Worm (Caenorhabditis elegans) whole organism, midembryonic: Measurements from ENCODE around the gene C56G3.2.

ENCODE experiments used
- T22C8.4 ChIP-seq: fragments of 200-800 bp; sonication (Bioruptor generic); IDR thresholded peaks from 2 replicates; pipeline ENCODE4 v1.3.6; 2022; ENCODE audit warnings: missing genetic modification characterization, missing compliant biosample characterization
- cog-1 ChIP-seq: sonication (generic microtip); optimal IDR thresholded peaks from 2 replicates; lab custom pipeline; 2016; ENCODE audit warnings: missing genetic modification characterization, missing compliant biosample characterization
- flt-1 ChIP-seq: fragments of 200-800 bp; sonication (Bioruptor generic); IDR thresholded peaks from 2 replicates; pipeline ENCODE4 v1.3.6; 2022; ENCODE audit warnings: missing genetic modification characterization, missing compliant biosample characterization
- klf-2 ChIP-seq: fragments of 200-800 bp; sonication (Bioruptor generic); conservative IDR thresholded peaks from 2 replicates; pipeline ENCODE4 v1.3.6; 2022; ENCODE audit warnings: missing genetic modification reagents, missing genetic modification characterization, missing compliant biosample characterization
- med-1 ChIP-seq: sonication (generic microtip); optimal IDR thresholded peaks from 2 replicates; lab custom pipeline; 2017; ENCODE audit warnings: missing genetic modification characterization, mild to moderate bottlenecking, missing compliant biosample characterization, antibody characterized with exemption, missing genetic modification reagents; ENCODE audit not compliant: insufficient read depth
- ref-1 ChIP-seq: fragments of 200-800 bp; sonication (Bioruptor generic); conservative IDR thresholded peaks from 2 replicates; pipeline ENCODE4 v1.3.6; 2022; ENCODE audit warnings: missing genetic modification reagents, missing genetic modification characterization, missing compliant biosample characterization
- tab-1 ChIP-seq: fragments of 200-800 bp; sonication (Bioruptor generic); IDR thresholded peaks from 2 replicates; pipeline ENCODE4 v1.3.6; 2022; ENCODE audit warnings: missing genetic modification characterization, missing compliant biosample characterization
- ztf-23 ChIP-seq: fragments of 200-800 bp; sonication (Bioruptor generic); IDR thresholded peaks from 2 replicates; pipeline ENCODE4 v1.3.6; 2022; ENCODE audit warnings: missing genetic modification reagents, missing genetic modification characterization, missing compliant biosample characterization
- ztf-29 ChIP-seq: fragments of 200-800 bp; sonication (Bioruptor generic); IDR thresholded peaks from 2 replicates; pipeline ENCODE4 v1.3.6; 2022; ENCODE audit warnings: missing genetic modification reagents, missing genetic modification characterization, missing compliant biosample characterization

Gene C56G3.2

DNA sequence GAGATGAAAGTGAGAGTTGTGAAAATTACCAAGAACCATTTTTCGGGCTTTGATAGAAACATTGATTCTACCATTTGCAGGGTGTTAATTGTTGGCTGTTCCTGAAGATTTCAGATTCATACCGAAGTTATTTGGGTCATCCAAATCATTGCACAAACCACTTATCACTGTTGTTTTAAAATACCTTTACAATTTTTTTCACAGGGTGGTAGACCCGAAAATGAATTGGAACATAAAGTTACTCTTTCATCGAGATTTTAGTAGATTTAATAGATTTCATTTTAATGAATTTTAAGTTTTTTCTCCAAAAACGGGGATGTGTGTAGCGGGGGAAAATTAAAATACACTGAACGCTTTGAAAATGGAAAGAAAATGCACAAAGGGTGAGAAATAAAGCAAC is 50.1 kb downstream of the C56G3.2 start, which contains the start of gene C10A4.7:
TSS of gene C10A4.7 (minus strand) at position 101 of the 400 bp plus-strand sequence.
- TF ChIP-seq cog-1 (tag; lab: Kevin White, UChicago) (no peak), tab-1 (GFP tag; lab: Robert Waterston, UW) (no peak), flt-1 (GFP tag; lab: Robert Waterston, UW) (no peak), ref-1 (no peak), med-1 (GFP tag; lab: Kevin White, UChicago) (no peak), klf-2 (GFP tag; lab: Robert Waterston, UW) (no peak), T22C8.4 (GFP tag; lab: Robert Waterston, UW) (no peak), ztf-23 (GFP tag; lab: Robert Waterston, UW) (no peak), ztf-29 (GFP tag; lab: Robert Waterston, UW) (no peak)
